Fruit fly (Drosophila melanogaster): ENCODE results near the gene RpL3.

The RpL3 gene

dm6 chr3R:11200042-11200884, 21.4 kb upstream of the RpL3 start (continued):
- TF ChIP-seq CG1529 (GFP tag; optimal IDR thresholded peaks at IDR 0.05): peak; percentile 27
- no peak for TF ChIP-seq ab (GFP tag; optimal IDR thresholded peaks at IDR 0.05)
- TF ChIP-seq CG11695 (GFP tag; IDR thresholded peaks at IDR 0.05): no peak
- no peak for TF ChIP-seq CG13624 (GFP tag; optimal IDR thresholded peaks at IDR 0.05)
- no peak for TF ChIP-seq pros (GFP tag; optimal IDR thresholded peaks at IDR 0.05)
- 0 out of 4 replicates have a peak, but pooled peaks have one; percentile 34 for TF ChIP-seq chinmo (GFP tag; IDR thresholded peaks at IDR 0.05; ENCODE audit: partially characterized antibody)
- no peak for TF ChIP-seq PHDP (tag; optimal IDR thresholded peaks at IDR 0.05)
- no peak for TF ChIP-seq nerfin-2 (GFP tag; IDR thresholded peaks at IDR 0.05; ENCODE audit: partially characterized antibody)
- TF ChIP-seq BEAF-32 (GFP tag; optimal IDR thresholded peaks at IDR 0.05): no peak
- no peak for TF ChIP-seq Lim3 (GFP tag; IDR thresholded peaks at IDR 0.05)
- TF ChIP-seq slp2 (GFP tag; optimal IDR thresholded peaks at IDR 0.05): no peak
- no peak for TF ChIP-seq rib (GFP tag; IDR thresholded peaks at IDR 0.05)
- 0 out of 3 replicates have a peak, but pooled peaks have one; percentile 46 for TF ChIP-seq CG17361 (GFP tag; IDR thresholded peaks at IDR 0.05)
- no peak for TF ChIP-seq CG4730 (GFP tag; IDR thresholded peaks at IDR 0.05)
- TF ChIP-seq Dfd (GFP tag; optimal IDR thresholded peaks at IDR 0.05): no peak
- peak in 1 of 2 experiments; percentile 98 for TF ChIP-seq Pdp1 (GFP tag; optimal IDR thresholded peaks at IDR 0.05)
- TF ChIP-seq crp (GFP tag; optimal IDR thresholded peaks at IDR 0.05): no peak
- no peak for TF ChIP-seq CG12104 (GFP tag; optimal IDR thresholded peaks at IDR 0.05)
- TF ChIP-seq ATbp (GFP tag; optimal IDR thresholded peaks at IDR 0.05): peak; percentile 46
- no peak for TF ChIP-seq sim (GFP tag; IDR thresholded peaks at IDR 0.05)
- TF ChIP-seq CG15479 (GFP tag; optimal IDR thresholded peaks at IDR 0.05): no peak
- TF ChIP-seq Spps (tag; optimal IDR thresholded peaks at IDR 0.05): no peak
- TF ChIP-seq CG10543 (GFP tag; optimal IDR thresholded peaks at IDR 0.05): peak; percentile 30
- no peak for TF ChIP-seq CG2712 (tag; optimal IDR thresholded peaks at IDR 0.05)
- no peak for TF ChIP-seq Dref (GFP tag; IDR thresholded peaks at IDR 0.05)
- TF ChIP-seq CG11247 (GFP tag; IDR thresholded peaks at IDR 0.05): 0 out of 2 replicates have a peak, but pooled peaks have one; percentile 23
- TF ChIP-seq CG30020 (tag; optimal IDR thresholded peaks at IDR 0.05): no peak
- TF ChIP-seq Elba2 (GFP tag; optimal IDR thresholded peaks at IDR 0.05): no peak
- no peak for TF ChIP-seq NC2α (GFP tag; optimal IDR thresholded peaks at IDR 0.05)
- no peak for TF ChIP-seq Bteb2 (GFP tag; optimal IDR thresholded peaks at IDR 0.05)
- TF ChIP-seq CG32767 (GFP tag; IDR thresholded peaks at IDR 0.05): no peak

dm6 chr3R:11200885-11201421, 20.7 kb upstream of the RpL3 start:
- TF ChIP-seq CG16813 (GFP tag; IDR thresholded peaks at IDR 0.05; ENCODE audit: partially characterized antibody) (no peak), onecut (GFP tag; IDR thresholded peaks at IDR 0.05) (no peak), pzg (GFP tag; optimal IDR thresholded peaks at IDR 0.05) (no peak), mld (GFP tag; IDR thresholded peaks at IDR 0.05; ENCODE audit: partially characterized antibody) (no peak), CG6272 (GFP tag; IDR thresholded peaks at IDR 0.05) (no peak), schlank (tag; optimal IDR thresholded peaks at IDR 0.05) (peak; percentile 4), crol (GFP tag; IDR thresholded peaks at IDR 0.05) (no peak), dimm (GFP tag; IDR thresholded peaks at IDR 0.05) (no peak), Awh (GFP tag; IDR thresholded peaks at IDR 0.05) (no peak), lab (GFP tag; optimal IDR thresholded peaks at IDR 0.05) (peak; percentile 81), dan (GFP tag; IDR thresholded peaks at IDR 0.05) (no peak), Jarid2 (GFP tag; optimal IDR thresholded peaks at IDR 0.05) (no peak), sens-2 (GFP tag; IDR thresholded peaks at IDR 0.05) (no peak), CG4730 (GFP tag; IDR thresholded peaks at IDR 0.05) (no peak), Sox102F (GFP tag; optimal IDR thresholded peaks at IDR 0.05) (peak; percentile 71), Gug (GFP tag; IDR thresholded peaks at IDR 0.05) (peak; percentile 33; the same call in 1 of the 4 replicates), CG13287 (GFP tag; IDR thresholded peaks at IDR 0.05; ENCODE audit: partially characterized antibody) (no peak), dysf (GFP tag; IDR thresholded peaks at IDR 0.05) (peak; percentile 73), pita (GFP tag; optimal IDR thresholded peaks at IDR 0.05) (no peak), CG13894 (tag; optimal IDR thresholded peaks at IDR 0.05) (no peak)
